Fruit fly (Drosophila melanogaster) whole organism, wandering third instar larva: Measurements from ENCODE around the gene CG31262.

ENCODE experiments used
- Hnf4 ChIP-seq: fragments of 200-800 bp; sonication (Bioruptor generic); optimal IDR thresholded peaks from 2 replicates; lab custom pipeline; 2016; ENCODE audit warnings: missing biosample characterization, mild to moderate bottlenecking, missing genetic modification characterization
- Myc ChIP-seq: fragments of >200 bp; optimal IDR thresholded peaks from 2 replicates; lab custom pipeline; 2017
- N ChIP-seq: fragments of >200 bp; optimal IDR thresholded peaks from 2 replicates; lab custom pipeline; 2018; ENCODE audit warnings: missing biosample characterization, missing external identifiers, missing genetic modification characterization
- br ChIP-seq: fragments of 200-800 bp; sonication (Bioruptor generic); optimal IDR thresholded peaks from 2 replicates; lab custom pipeline; 2016; ENCODE audit warnings: missing biosample characterization, missing genetic modification characterization
- sage ChIP-seq: fragments of 200-800 bp; sonication (Bioruptor generic); optimal IDR thresholded peaks from 2 replicates; lab custom pipeline; 2016; ENCODE audit warnings: missing biosample characterization, mild to moderate bottlenecking, missing genetic modification characterization
- usp ChIP-seq: fragments of >200 bp; optimal IDR thresholded peaks from 2 replicates; lab custom pipeline; 2017; ENCODE audit warnings: missing biosample characterization, missing genetic modification characterization

dm6 chr3R:17222974-17223373 lies at the start of gene CG31262:
- TF ChIP-seq usp (GFP tag; lab: Kevin White, UChicago) (no peak), Myc (no peak), sage (GFP tag; lab: Kevin White, UChicago) (no peak), N (no peak), br (GFP tag; lab: Kevin White, UChicago) (no peak), Hnf4 (GFP tag; lab: Kevin White, UChicago) (no peak)
